Worm (Caenorhabditis elegans) whole organism, mixed stage, embryonic: ENCODE measurements around the gene F39F10.3.

Experiments
- M03D4.4 ChIP-seq: sonication (generic microtip); optimal IDR thresholded peaks from 2 replicates; lab custom pipeline; 2017; ENCODE audit warnings: mild to moderate bottlenecking, missing genetic modification characterization, missing compliant biosample characterization
- bed-3 ChIP-seq: fragments of 200-800 bp; sonication (Bioruptor generic); optimal IDR thresholded peaks from 3 replicates; lab custom pipeline; 2018; ENCODE audit warnings: mild to moderate bottlenecking, missing genetic modification characterization, moderate library complexity, missing compliant biosample characterization
- blmp-1 ChIP-seq: fragments of 150-350 bp; optimal IDR thresholded peaks from 2 replicates; lab custom pipeline; 2014; ENCODE audit warnings: missing biosample characterization, missing genetic modification characterization
- ceh-43 ChIP-seq: fragments of 200-800 bp; sonication (Bioruptor generic); optimal IDR thresholded peaks from 2 replicates; lab custom pipeline; 2018; ENCODE audit warnings: mild to moderate bottlenecking, missing genetic modification characterization, moderate library complexity, missing compliant biosample characterization
- ceh-83 ChIP-seq: fragments of 200-800 bp; sonication (Bioruptor generic); optimal IDR thresholded peaks from 2 replicates; lab custom pipeline; 2018; ENCODE audit warnings: mild to moderate bottlenecking, missing genetic modification characterization, missing compliant biosample characterization
- ces-1 ChIP-seq: fragments of 150-350 bp; optimal IDR thresholded peaks from 2 replicates; lab custom pipeline; 2014; ENCODE audit warnings: missing biosample characterization, missing genetic modification reagents, missing genetic modification characterization
- cnd-1 ChIP-seq: fragments of 200-800 bp; sonication (Bioruptor generic); optimal IDR thresholded peaks from 2 replicates; lab custom pipeline; 2018; ENCODE audit warnings: mild to moderate bottlenecking, missing genetic modification characterization, missing compliant biosample characterization
- drap-1 ChIP-seq: fragments of 200-800 bp; sonication (Bioruptor generic); optimal IDR thresholded peaks from 3 replicates; lab custom pipeline; 2018; ENCODE audit warnings: mild to moderate bottlenecking, missing genetic modification characterization, missing compliant biosample characterization
- elt-1 ChIP-seq: sonication (generic microtip); optimal IDR thresholded peaks from 2 replicates; lab custom pipeline; 2017; ENCODE audit warnings: missing genetic modification characterization, mild to moderate bottlenecking, missing compliant biosample characterization, antibody characterized with exemption, moderate library complexity, borderline replicate concordance; ENCODE audit not compliant: insufficient read depth
- elt-3 ChIP-seq: fragments of 150-350 bp; optimal IDR thresholded peaks from 2 replicates; lab custom pipeline; 2014; ENCODE audit warnings: missing biosample characterization, missing genetic modification characterization
- ham-2 ChIP-seq: fragments of 200-800 bp; sonication (Bioruptor generic); optimal IDR thresholded peaks from 2 replicates; lab custom pipeline; 2018; ENCODE audit warnings: mild to moderate bottlenecking, missing genetic modification characterization, missing compliant biosample characterization
- hlh-1 ChIP-seq: fragments of 150-350 bp; optimal IDR thresholded peaks from 2 replicates; lab custom pipeline; 2014; ENCODE audit warnings: missing biosample characterization, missing genetic modification reagents, missing genetic modification characterization
- lin-13 ChIP-seq: fragments of 150-350 bp; optimal IDR thresholded peaks from 2 replicates; lab custom pipeline; 2014; ENCODE audit warnings: missing biosample characterization, missing genetic modification characterization
- lin-32 ChIP-seq: fragments of 200-800 bp; sonication (Bioruptor generic); optimal IDR thresholded peaks from 2 replicates; lab custom pipeline; 2018; ENCODE audit warnings: mild to moderate bottlenecking, missing genetic modification characterization, missing compliant biosample characterization
- lsy-2 ChIP-seq: fragments of 150-350 bp; optimal IDR thresholded peaks from 2 replicates; lab custom pipeline; 2014; ENCODE audit warnings: missing biosample characterization, missing genetic modification characterization
- mab-5 ChIP-seq: fragments of 150-350 bp; optimal IDR thresholded peaks from 2 replicates; lab custom pipeline; 2014; ENCODE audit warnings: missing biosample characterization, missing genetic modification characterization
- mep-1 ChIP-seq: fragments of 150-350 bp; optimal IDR thresholded peaks from 2 replicates; lab custom pipeline; 2017; ENCODE audit warnings: missing biosample characterization, missing genetic modification reagents, missing genetic modification characterization, inconsistent platforms
- mls-2 ChIP-seq: sonication (generic microtip); optimal IDR thresholded peaks from 2 replicates; lab custom pipeline; 2016; ENCODE audit warnings: mild to moderate bottlenecking, missing genetic modification characterization, moderate library complexity, missing compliant biosample characterization
- nhr-12 ChIP-seq: fragments of 150-350 bp; optimal IDR thresholded peaks from 2 replicates; lab custom pipeline; 2014; ENCODE audit warnings: missing biosample characterization, missing genetic modification characterization
- nhr-2 ChIP-seq: fragments of 150-350 bp; optimal IDR thresholded peaks from 2 replicates; lab custom pipeline; 2014; ENCODE audit warnings: missing biosample characterization, missing genetic modification characterization
- nhr-237 ChIP-seq: fragments of 150-350 bp; optimal IDR thresholded peaks from 2 replicates; lab custom pipeline; 2014; ENCODE audit warnings: missing biosample characterization, missing genetic modification characterization
- nhr-28 ChIP-seq: fragments of 150-350 bp; optimal IDR thresholded peaks from 2 replicates; lab custom pipeline; 2014; ENCODE audit warnings: missing biosample characterization, missing genetic modification characterization
- nhr-76 ChIP-seq: sonication (generic microtip); optimal IDR thresholded peaks from 2 replicates; lab custom pipeline; 2017; ENCODE audit warnings: missing biosample characterization, missing genetic modification characterization
- pha-4 ChIP-seq: fragments of 150-350 bp; optimal IDR thresholded peaks from 2 replicates; lab custom pipeline; 2018; ENCODE audit warnings: missing biosample characterization, missing genetic modification reagents, missing genetic modification characterization
- sem-2 ChIP-seq: fragments of 200-800 bp; sonication (Bioruptor generic); optimal IDR thresholded peaks from 2 replicates; lab custom pipeline; 2018; ENCODE audit warnings: mild to moderate bottlenecking, missing genetic modification characterization, missing compliant biosample characterization
- snpc-4 ChIP-seq: fragments of 150-350 bp; optimal IDR thresholded peaks from 2 replicates; lab custom pipeline; 2014; ENCODE audit warnings: missing biosample characterization, missing genetic modification characterization
- sptf-1 ChIP-seq: sonication (generic microtip); optimal IDR thresholded peaks from 2 replicates; lab custom pipeline; 2017; ENCODE audit warnings: mild to moderate bottlenecking, missing genetic modification characterization, moderate library complexity, missing compliant biosample characterization
- tbx-8 ChIP-seq: fragments of 200-800 bp; sonication (Bioruptor generic); optimal IDR thresholded peaks from 2 replicates; lab custom pipeline; 2018; ENCODE audit warnings: mild to moderate bottlenecking, missing genetic modification characterization, moderate library complexity, missing compliant biosample characterization
- unc-120 ChIP-seq: sonication (generic microtip); optimal IDR thresholded peaks from 2 replicates; lab custom pipeline; 2017; ENCODE audit warnings: missing genetic modification characterization, missing compliant biosample characterization; ENCODE audit not compliant: poor library complexity, severe bottlenecking
- unc-39 ChIP-seq: fragments of 150-350 bp; optimal IDR thresholded peaks from 2 replicates; lab custom pipeline; 2014; ENCODE audit warnings: missing biosample characterization, missing genetic modification characterization
- unc-62 ChIP-seq: fragments of 150-350 bp; optimal IDR thresholded peaks from 2 replicates; lab custom pipeline; 2014; ENCODE audit warnings: missing biosample characterization, missing genetic modification reagents, missing genetic modification characterization
- zip-8 ChIP-seq: fragments of 150-350 bp; optimal IDR thresholded peaks from 2 replicates; lab custom pipeline; 2014; ENCODE audit warnings: missing biosample characterization, missing genetic modification characterization
- ztf-11 ChIP-seq: fragments of 150-350 bp; optimal IDR thresholded peaks from 2 replicates; lab custom pipeline; 2014; ENCODE audit warnings: missing biosample characterization, missing genetic modification characterization

The F39F10.3 gene

DNA sequence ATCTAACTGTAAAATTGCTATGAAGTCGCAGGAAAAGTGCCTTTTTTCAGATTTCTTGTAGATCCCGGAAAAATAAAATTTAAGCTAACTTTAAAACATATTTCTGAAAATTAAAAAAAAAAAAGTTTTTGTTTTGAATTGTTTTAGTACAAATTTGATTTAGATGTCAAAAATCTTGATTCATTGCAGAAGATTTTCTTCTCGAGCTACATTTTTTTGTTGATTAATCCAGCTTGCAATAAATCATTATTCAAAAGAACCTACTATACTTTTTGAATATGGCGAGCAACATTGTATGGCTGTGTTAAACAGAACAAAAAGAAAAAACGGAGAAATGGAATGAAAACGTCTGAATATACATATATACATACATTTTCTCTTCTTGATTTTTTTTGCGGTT, 26.1 kb upstream of the F39F10.3 start:
- TF ChIP-seq unc-120 (tag; lab: Kevin White, UChicago) (no peak), lin-32 (GFP tag; lab: Kevin White, UChicago) (no peak), bed-3 (GFP tag; lab: Kevin White, UChicago) (no peak), M03D4.4 (tag; lab: Kevin White, UChicago) (no peak), ceh-43 (GFP tag; lab: Kevin White, UChicago) (no peak), tbx-8 (GFP tag; lab: Kevin White, UChicago) (no peak), elt-3 (tag; lab: Kevin White, UChicago) (no peak), ceh-83 (no peak), mab-5 (tag; lab: Kevin White, UChicago) (no peak), blmp-1 (tag; lab: Kevin White, UChicago) (no peak), pha-4 (no peak), nhr-28 (tag; lab: Kevin White, UChicago) (no peak), unc-39 (no peak), nhr-12 (no peak), cnd-1 (tag; lab: Kevin White, UChicago) (no peak), nhr-237 (no peak), sem-2 (GFP tag; lab: Kevin White, UChicago) (no peak), ces-1 (GFP tag; lab: Kevin White, UChicago) (no peak), ztf-11 (tag; lab: Kevin White, UChicago) (no peak)

DNA sequence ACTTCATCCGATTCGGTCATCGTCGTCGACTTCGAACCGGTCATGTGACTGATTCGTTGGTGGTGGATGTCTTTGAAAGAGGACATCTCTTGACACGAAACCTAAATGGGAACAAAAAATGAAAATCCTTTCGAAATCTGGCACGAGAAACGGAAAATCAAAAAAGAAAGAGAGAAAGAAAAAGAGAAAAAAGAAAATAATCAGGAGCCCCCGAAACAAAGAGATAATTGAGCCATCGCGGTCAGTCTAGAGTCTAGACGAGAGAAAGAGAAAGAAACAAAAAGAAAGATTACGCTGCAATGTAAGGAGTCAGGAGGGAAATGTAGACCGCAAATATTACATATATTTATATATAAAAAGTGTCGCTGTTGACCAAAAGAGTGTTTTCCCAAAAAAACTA, 22.9 kb upstream of the F39F10.3 start, which contains the start of gene aakg-2:
TSS of gene aakg-2 (minus strand) at position 101 of the 400 bp plus-strand sequence.
- TF ChIP-seq ces-1 (GFP tag; lab: Kevin White, UChicago) (no peak), bed-3 (GFP tag; lab: Kevin White, UChicago) (no peak), M03D4.4 (tag; lab: Kevin White, UChicago) (no peak), hlh-1 (tag; lab: Kevin White, UChicago) (no peak), mls-2 (no peak), cnd-1 (tag; lab: Kevin White, UChicago) (no peak), ztf-11 (tag; lab: Kevin White, UChicago) (no peak), lin-13 (tag; lab: Kevin White, UChicago) (no peak), unc-62 (GFP tag; lab: Kevin White, UChicago) (no peak)
- TF ChIP-seq, all 35 proteins: peak for 0

DNA sequence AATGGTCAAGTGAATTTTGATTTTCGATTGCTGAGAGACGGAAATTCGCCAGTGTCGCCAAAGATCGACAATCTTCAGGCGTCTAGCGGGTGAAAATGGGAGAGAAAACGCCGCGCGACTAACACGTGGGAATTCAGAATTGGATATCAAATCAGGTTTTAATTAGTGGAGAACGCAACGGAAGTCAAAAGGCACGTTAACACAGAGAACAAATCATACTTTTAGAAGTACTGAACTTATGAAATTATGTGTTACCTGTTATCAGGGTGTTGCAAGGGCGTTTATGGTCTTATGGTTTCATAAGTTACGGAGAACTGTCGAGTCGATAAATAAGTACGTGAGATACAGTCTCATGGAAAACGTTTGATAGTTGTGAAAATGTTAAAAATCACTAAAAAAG, 20.4 kb upstream of the F39F10.3 start:
- TF ChIP-seq ceh-83 (no peak), lin-13 (tag; lab: Kevin White, UChicago) (no peak), cnd-1 (tag; lab: Kevin White, UChicago) (no peak), nhr-12 (no peak), snpc-4 (no peak)
- TF ChIP-seq, all 35 proteins: peak for 0

DNA sequence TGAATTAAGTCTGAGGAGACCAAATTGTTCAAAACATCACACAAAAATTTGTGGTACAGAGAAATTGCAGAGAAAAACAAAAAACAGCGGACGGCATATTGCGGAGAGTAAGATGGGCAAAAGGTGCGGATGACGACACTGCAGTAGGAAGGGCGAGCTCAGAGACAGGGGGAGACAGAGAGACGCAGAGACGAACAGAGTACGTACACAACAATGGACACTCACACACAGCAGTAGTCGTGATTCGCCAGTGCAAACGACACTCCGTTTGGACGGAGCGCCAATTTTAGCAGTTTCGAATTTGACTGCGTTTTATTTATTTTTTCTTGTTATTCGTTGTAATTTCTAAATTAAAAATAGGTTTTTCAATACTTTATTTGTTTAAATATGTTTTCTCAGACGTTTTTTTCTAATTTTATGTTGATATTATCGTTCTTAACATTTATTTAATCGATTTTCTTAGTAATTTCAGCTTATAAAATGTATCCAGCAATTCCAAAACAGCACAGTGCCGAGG, 19.3 kb upstream of the F39F10.3 start, which contains the start of gene T20F7.1:
TSS of gene T20F7.1 (plus strand) at position 467 of the 517 bp plus-strand sequence.
- TF ChIP-seq zip-8 (tag; lab: Kevin White, UChicago) = no peak
- TF ChIP-seq unc-120 (tag; lab: Kevin White, UChicago) = peak; percentile 88
- no peak for TF ChIP-seq snpc-4
- TF ChIP-seq lin-13 (tag; lab: Kevin White, UChicago) = peak; percentile 54
- TF ChIP-seq unc-39 = no peak
- TF ChIP-seq nhr-237 = no peak
- no peak for TF ChIP-seq nhr-12
- TF ChIP-seq hlh-1 (tag; lab: Kevin White, UChicago) = peak; percentile 61
- no peak for TF ChIP-seq unc-62 (GFP tag; lab: Kevin White, UChicago)
- TF ChIP-seq sem-2 (GFP tag; lab: Kevin White, UChicago) = no peak
- peak; percentile 12 for TF ChIP-seq cnd-1 (tag; lab: Kevin White, UChicago)
- TF ChIP-seq drap-1 (GFP tag; lab: Kevin White, UChicago) = no peak
- no peak for TF ChIP-seq ceh-43 (GFP tag; lab: Kevin White, UChicago)
- no peak for TF ChIP-seq ham-2 (GFP tag; lab: Kevin White, UChicago)
- TF ChIP-seq blmp-1 (tag; lab: Kevin White, UChicago) = no peak
- TF ChIP-seq nhr-2 (tag; lab: Kevin White, UChicago) = no peak
- peak; percentile 67 for TF ChIP-seq mls-2
- TF ChIP-seq lsy-2 (tag; lab: Kevin White, UChicago) = peak; percentile 16
- no peak for TF ChIP-seq mab-5 (tag; lab: Kevin White, UChicago)
- peak; percentile 76 for TF ChIP-seq pha-4
- TF ChIP-seq mep-1 = peak; percentile 51
- TF ChIP-seq elt-1 (tag; lab: Kevin White, UChicago) = no peak
- TF ChIP-seq ceh-83 = no peak
- TF ChIP-seq M03D4.4 (tag; lab: Kevin White, UChicago) = no peak
- no peak for TF ChIP-seq tbx-8 (GFP tag; lab: Kevin White, UChicago)
- TF ChIP-seq ztf-11 (tag; lab: Kevin White, UChicago) = no peak
- TF ChIP-seq lin-32 (GFP tag; lab: Kevin White, UChicago) = no peak
- TF ChIP-seq nhr-76 = no peak
- no peak for TF ChIP-seq sptf-1 (tag; lab: Kevin White, UChicago)
- TF ChIP-seq ces-1 (GFP tag; lab: Kevin White, UChicago) = no peak
